Worm (Caenorhabditis elegans) whole organism, young adult: Measurements from ENCODE around the gene C47G2.4.

ENCODE experiments used
- B0261.1 ChIP-seq: sonication (generic microtip); optimal IDR thresholded peaks from 2 replicates; lab custom pipeline; 2016; ENCODE audit warnings: mild to moderate bottlenecking, missing genetic modification characterization, moderate library complexity, missing compliant biosample characterization
- B0336.3 ChIP-seq: fragments of 200-800 bp; sonication (Bioruptor generic); IDR thresholded peaks from 2 replicates; pipeline ENCODE4 v1.3.6; 2022; ENCODE audit warnings: missing genetic modification characterization, missing compliant biosample characterization
- F10E7.11 ChIP-seq: sonication (generic microtip); optimal IDR thresholded peaks from 2 replicates; lab custom pipeline; 2017; ENCODE audit warnings: mild to moderate bottlenecking, missing genetic modification characterization, moderate library complexity, missing compliant biosample characterization
- F22D6.2 ChIP-seq: sonication (generic microtip); optimal IDR thresholded peaks from 2 replicates; lab custom pipeline; 2016; ENCODE audit warnings: mild to moderate bottlenecking, missing genetic modification characterization, missing compliant biosample characterization
- F23B12.7 ChIP-seq: sonication (generic microtip); optimal IDR thresholded peaks from 2 replicates; lab custom pipeline; 2017; ENCODE audit warnings: missing genetic modification characterization, mild to moderate bottlenecking, missing compliant biosample characterization, antibody characterized with exemption, moderate library complexity; ENCODE audit not compliant: insufficient read depth
- F33H1.4 ChIP-seq: fragments of 200-800 bp; sonication (Bioruptor generic); IDR thresholded peaks from 2 replicates; pipeline ENCODE4 v1.3.6; 2022; ENCODE audit warnings: missing genetic modification reagents, missing genetic modification characterization, missing compliant biosample characterization
- F49E8.2 ChIP-seq: sonication (generic microtip); optimal IDR thresholded peaks from 3 replicates; lab custom pipeline; 2017; ENCODE audit warnings: missing genetic modification characterization, mild to moderate bottlenecking, missing compliant biosample characterization, antibody characterized with exemption, moderate library complexity; ENCODE audit not compliant: insufficient read depth
- F57C9.4 ChIP-seq: sonication (generic microtip); optimal IDR thresholded peaks from 2 replicates; lab custom pipeline; 2017; ENCODE audit warnings: mild to moderate bottlenecking, missing genetic modification characterization, missing compliant biosample characterization
- ZK185.1 ChIP-seq: sonication (generic microtip); optimal IDR thresholded peaks from 2 replicates; lab custom pipeline; 2016; ENCODE audit warnings: mild to moderate bottlenecking, missing genetic modification characterization, missing compliant biosample characterization; ENCODE audit not compliant: poor library complexity, severe bottlenecking
- akir-1 ChIP-seq: fragments of 200-800 bp; sonication (Bioruptor generic); optimal IDR thresholded peaks from 2 replicates; lab custom pipeline; 2018; ENCODE audit warnings: mild to moderate bottlenecking, missing genetic modification characterization, moderate library complexity, missing compliant biosample characterization
- aptf-2 ChIP-seq: fragments of 200-800 bp; sonication (Bioruptor generic); conservative IDR thresholded peaks from 2 replicates; pipeline ENCODE4 v1.3.6; 2022; ENCODE audit warnings: missing genetic modification reagents, missing genetic modification characterization, missing compliant biosample characterization
- attf-5 ChIP-seq: fragments of 200-800 bp; sonication (Bioruptor generic); optimal IDR thresholded peaks from 2 replicates; lab custom pipeline; 2018; ENCODE audit warnings: mild to moderate bottlenecking, missing genetic modification characterization, missing compliant biosample characterization
- bed-2 ChIP-seq: fragments of 200-800 bp; sonication (Bioruptor generic); IDR thresholded peaks from 2 replicates; pipeline ENCODE4 v1.3.6; 2022; ENCODE audit warnings: missing genetic modification reagents, missing genetic modification characterization, missing compliant biosample characterization
- cebp-2 ChIP-seq: fragments of 200-800 bp; sonication (Bioruptor generic); IDR thresholded peaks from 2 replicates; pipeline ENCODE4 v1.3.6; 2022; ENCODE audit warnings: missing genetic modification characterization, missing compliant biosample characterization
- ceh-40 ChIP-seq: fragments of 200-800 bp; sonication (Bioruptor generic); IDR thresholded peaks from 2 replicates; pipeline ENCODE4 v1.3.6; 2022; ENCODE audit warnings: missing genetic modification characterization, missing compliant biosample characterization
- ceh-58 ChIP-seq: fragments of 200-800 bp; sonication (Bioruptor generic); IDR thresholded peaks from 2 replicates; pipeline ENCODE4 v1.3.6; 2022; ENCODE audit warnings: missing genetic modification characterization, missing compliant biosample characterization
- ceh-79 ChIP-seq: sonication (generic microtip); optimal IDR thresholded peaks from 2 replicates; lab custom pipeline; 2017; ENCODE audit warnings: mild to moderate bottlenecking, missing genetic modification characterization, missing compliant biosample characterization
- ceh-91 ChIP-seq: fragments of 200-800 bp; sonication (Bioruptor generic); IDR thresholded peaks from 2 replicates; pipeline ENCODE4 v1.3.6; 2022; ENCODE audit warnings: missing genetic modification reagents, missing genetic modification characterization, missing compliant biosample characterization
- die-1 ChIP-seq: sonication (generic microtip); optimal IDR thresholded peaks from 2 replicates; lab custom pipeline; 2016; ENCODE audit warnings: missing genotype, mild to moderate bottlenecking, missing genetic modification characterization, missing compliant biosample characterization
- dox-1 ChIP-seq: fragments of 200-800 bp; sonication (Bioruptor generic); IDR thresholded peaks from 2 replicates; pipeline ENCODE4 v1.3.6; 2022; ENCODE audit warnings: missing genetic modification reagents, missing genetic modification characterization, missing compliant biosample characterization
- efl-1 ChIP-seq: fragments of 150-350 bp; optimal IDR thresholded peaks from 2 replicates; lab custom pipeline; 2014; ENCODE audit warnings: missing biosample characterization, missing genetic modification reagents, missing genetic modification characterization
- hlh-12 ChIP-seq: sonication (generic microtip); optimal IDR thresholded peaks from 2 replicates; lab custom pipeline; 2016; ENCODE audit warnings: missing genetic modification characterization, missing compliant biosample characterization
- hlh-26 ChIP-seq: fragments of 200-800 bp; sonication (Bioruptor generic); conservative IDR thresholded peaks from 2 replicates; pipeline ENCODE4 v1.3.6; 2022; ENCODE audit warnings: missing genetic modification reagents, missing genetic modification characterization, missing compliant biosample characterization
- hmg-1.2 ChIP-seq: fragments of 200-800 bp; sonication (Bioruptor generic); IDR thresholded peaks from 2 replicates; pipeline ENCODE4 v1.3.6; 2022; ENCODE audit warnings: missing genetic modification reagents, missing genetic modification characterization, missing compliant biosample characterization
- hmg-20 ChIP-seq: fragments of 200-800 bp; sonication (Bioruptor generic); IDR thresholded peaks from 2 replicates; pipeline ENCODE4 v1.3.6; 2022; ENCODE audit warnings: missing genetic modification reagents, missing genetic modification characterization, missing compliant biosample characterization
- hrde-1 ChIP-seq: sonication (generic microtip); optimal IDR thresholded peaks from 2 replicates; lab custom pipeline; 2016; ENCODE audit warnings: missing genetic modification characterization, mild to moderate bottlenecking, missing compliant biosample characterization, moderate library complexity, missing genotype, missing genetic modification reagents, borderline replicate concordance
- lag-1 ChIP-seq: fragments of 200-800 bp; sonication (Bioruptor generic); IDR thresholded peaks from 2 replicates; pipeline ENCODE4 v1.3.6; 2022; ENCODE audit warnings: missing genetic modification reagents, missing genetic modification characterization, missing compliant biosample characterization
- let-607 ChIP-seq, 2 experiments: fragments of 200-800 bp in 1 of 2; sonication (Bioruptor generic) in 1 of 2; sonication (generic microtip) in 1 of 2; optimal IDR thresholded peaks; 2 replicates each; lab custom pipeline; 2016 to 2018; ENCODE audit warnings: mild to moderate bottlenecking in 2 of 2, missing compliant biosample characterization in 2 of 2, missing genetic modification characterization in 2 of 2, moderate library complexity in 2 of 2, missing genotype in 1 of 2
- lin-26 ChIP-seq: fragments of 200-800 bp; sonication (Bioruptor generic); IDR thresholded peaks from 2 replicates; pipeline ENCODE4 v1.3.6; 2022; ENCODE audit warnings: missing genetic modification reagents, missing genetic modification characterization, missing compliant biosample characterization
- lin-35 ChIP-seq, 3 experiments: fragments of 150-350 bp in 2 of 3; sonication (generic microtip) in 1 of 3; optimal IDR thresholded peaks; 2 replicates each; lab custom pipeline; 2014 to 2018; ENCODE audit warnings: missing biosample characterization in 3 of 3, missing genetic modification characterization in 3 of 3, missing genetic modification reagents in 3 of 3
- lsl-1 ChIP-seq: fragments of 200-800 bp; sonication (Bioruptor generic); optimal IDR thresholded peaks from 2 replicates; lab custom pipeline; 2018; ENCODE audit warnings: mild to moderate bottlenecking, missing genetic modification characterization, moderate library complexity, missing compliant biosample characterization
- madf-10 ChIP-seq: sonication (generic microtip); optimal IDR thresholded peaks from 2 replicates; lab custom pipeline; 2016; ENCODE audit warnings: mild to moderate bottlenecking, missing genetic modification characterization, missing compliant biosample characterization
- mel-28 ChIP-seq: sonication (generic microtip); optimal IDR thresholded peaks from 2 replicates; lab custom pipeline; 2016; ENCODE audit warnings: borderline replicate concordance, mild to moderate bottlenecking, missing genetic modification characterization, missing compliant biosample characterization
- mes-4 ChIP-seq: sonication (generic microtip); optimal IDR thresholded peaks from 2 replicates; lab custom pipeline; 2016; ENCODE audit warnings: missing genotype, missing genetic modification characterization, missing compliant biosample characterization
- mxl-1 ChIP-seq: sonication (generic microtip); optimal IDR thresholded peaks from 2 replicates; lab custom pipeline; 2016; ENCODE audit warnings: missing genetic modification characterization, missing compliant biosample characterization
- nhr-120 ChIP-seq: fragments of 200-800 bp; sonication (Bioruptor generic); IDR thresholded peaks from 2 replicates; pipeline ENCODE4 v1.3.6; 2022; ENCODE audit warnings: missing genetic modification characterization, missing compliant biosample characterization
- nhr-27 ChIP-seq: fragments of 200-800 bp; sonication (Bioruptor generic); optimal IDR thresholded peaks from 2 replicates; lab custom pipeline; 2018; ENCODE audit warnings: mild to moderate bottlenecking, missing genetic modification characterization, moderate library complexity, missing compliant biosample characterization
- nhr-80 ChIP-seq: sonication (generic microtip); optimal IDR thresholded peaks from 2 replicates; lab custom pipeline; 2016; ENCODE audit warnings: missing genetic modification characterization, missing compliant biosample characterization
- nhr-90 ChIP-seq: sonication (generic microtip); optimal IDR thresholded peaks from 2 replicates; lab custom pipeline; 2016; ENCODE audit warnings: missing genotype, mild to moderate bottlenecking, missing genetic modification characterization, missing compliant biosample characterization
- repo-1 ChIP-seq: sonication (generic microtip); optimal IDR thresholded peaks from 2 replicates; lab custom pipeline; 2017; ENCODE audit warnings: mild to moderate bottlenecking, missing genetic modification characterization, missing compliant biosample characterization
- rpc-1 ChIP-seq, 2 experiments: fragments of 150-350 bp in 1 of 2; sonication (generic microtip) in 1 of 2; optimal IDR thresholded peaks; 2 replicates each; lab custom pipeline; 2014 to 2018; ENCODE audit warnings: missing biosample characterization in 1 of 2, missing genetic modification characterization in 1 of 2, missing genetic modification reagents in 1 of 2, missing genotype in 1 of 2
- snpc-4 ChIP-seq, 5 experiments: fragments of 150-350 bp in 1 of 5; sonication (generic microtip) in 4 of 5; optimal IDR thresholded peaks; 2 replicates each; lab custom pipeline; 2014 to 2018; ENCODE audit warnings: missing genetic modification characterization in 5 of 5, missing biosample characterization in 3 of 5, antibody characterized with exemption in 2 of 5, mild to moderate bottlenecking in 2 of 5, missing compliant biosample characterization in 2 of 5, missing genotype in 2 of 5, moderate library complexity in 2 of 5, missing genetic modification reagents in 1 of 5
- somi-1 ChIP-seq: fragments of 200-800 bp; sonication (Bioruptor generic); optimal IDR thresholded peaks from 2 replicates; lab custom pipeline; 2018; ENCODE audit warnings: mild to moderate bottlenecking, missing genetic modification characterization, missing compliant biosample characterization
- unc-130 ChIP-seq: sonication (generic microtip); optimal IDR thresholded peaks from 2 replicates; lab custom pipeline; 2016; ENCODE audit warnings: missing genetic modification reagents, missing genetic modification characterization, missing compliant biosample characterization
- zfh-2 ChIP-seq: fragments of 200-800 bp; sonication (Bioruptor generic); conservative IDR thresholded peaks from 2 replicates; pipeline ENCODE4 v1.3.6; 2022; ENCODE audit warnings: missing genetic modification reagents, missing genetic modification characterization, missing compliant biosample characterization
- zim-3 ChIP-seq: sonication (generic microtip); optimal IDR thresholded peaks from 2 replicates; lab custom pipeline; 2017; ENCODE audit warnings: mild to moderate bottlenecking, missing genetic modification characterization, moderate library complexity, missing compliant biosample characterization

Gene C47G2.4

ce11 chrII:11333846-11334638 is 40.6 kb upstream of the C47G2.4 start (continued):
- TF ChIP-seq mes-4 (tag; lab: Kevin White, UChicago) (no peak), ZK185.1 (tag; lab: Kevin White, UChicago) (peak; percentile 57), hrde-1 (tag; lab: Kevin White, UChicago) (no peak), F10E7.11 (tag; lab: Kevin White, UChicago) (no peak), ceh-40 (no peak), lin-35 (GFP tag; optimal IDR thresholded peaks at IDR 0.05; lab: Kevin White, UChicago) (no peak), bed-2 (GFP tag; lab: Robert Waterston, UW) (no peak), lsl-1 (peak; percentile 17), ceh-91 (GFP tag; lab: Robert Waterston, UW) (no peak), somi-1 (GFP tag; lab: Kevin White, UChicago) (no peak), F49E8.2 (tag; lab: Kevin White, UChicago) (no peak), let-607 (tag; optimal IDR thresholded peaks at IDR 0.05; lab: Kevin White, UChicago) (peak in 1 of 2 experiments; percentile 33), ceh-58 (no peak), lin-26 (GFP tag; lab: Robert Waterston, UW) (peak; percentile 84), nhr-120 (GFP tag; lab: Robert Waterston, UW) (no peak), efl-1 (GFP tag; lab: Kevin White, UChicago) (peak; percentile 54), nhr-80 (peak; percentile 48), repo-1 (no peak), F23B12.7 (no peak), madf-10 (no peak), mxl-1 (tag; lab: Kevin White, UChicago) (no peak), hmg-20 (GFP tag; lab: Robert Waterston, UW) (0 out of 2 replicates have a peak, but pooled peaks have one; percentile 54), nhr-90 (tag; lab: Kevin White, UChicago) (peak; percentile 11), aptf-2 (no peak), cebp-2 (peak; percentile 85; the same call in 1 of the 2 replicates), rpc-1 (optimal IDR thresholded peaks at IDR 0.05; lab: Kevin White, UChicago) (peak; percentile 60), rpc-1 (tag; optimal IDR thresholded peaks at IDR 0.05; lab: Kevin White, UChicago) (peak; percentile 73), mel-28 (tag; lab: Kevin White, UChicago) (no peak), F22D6.2 (tag; lab: Kevin White, UChicago) (no peak), zim-3 (tag; lab: Kevin White, UChicago) (no peak), lag-1 (GFP tag; lab: Robert Waterston, UW) (no peak), nhr-27 (tag; lab: Kevin White, UChicago) (no peak), hlh-12 (tag; lab: Kevin White, UChicago) (no peak), B0336.3 (GFP tag; lab: Robert Waterston, UW) (peak; percentile 44; the same call in 1 of the 2 replicates), unc-130 (GFP tag; lab: Kevin White, UChicago) (no peak), akir-1 (GFP tag; lab: Kevin White, UChicago) (no peak), zfh-2 (GFP tag; lab: Robert Waterston, UW) (peak; percentile 37; the same call in 1 of the 2 replicates), ceh-79 (tag; lab: Kevin White, UChicago) (no peak), dox-1 (GFP tag; lab: Robert Waterston, UW) (peak; percentile 68), hlh-26 (GFP tag; lab: Robert Waterston, UW) (no peak), B0261.1 (peak; percentile 74), snpc-4 (GFP tag; optimal IDR thresholded peaks at IDR 0.05; lab: Kevin White, UChicago) (no peak), snpc-4 (tag; optimal IDR thresholded peaks at IDR 0.05; lab: Kevin White, UChicago) (peak; percentile 65 to 94 (median 93)), attf-5 (GFP tag; lab: Kevin White, UChicago) (peak; percentile 9), F33H1.4 (GFP tag; lab: Robert Waterston, UW) (0 out of 2 replicates have a peak, but pooled peaks have one; percentile 25), hmg-1.2 (GFP tag; lab: Robert Waterston, UW) (peak; percentile 22), die-1 (tag; lab: Kevin White, UChicago) (peak; percentile 13), F57C9.4 (no peak)
